Fruit fly (Drosophila melanogaster) whole organism, embryonic: ENCODE data around the gene CG7675.

Experiments used
- CG10366 ChIP-seq: fragments of 200-800 bp; sonication (Bioruptor generic); IDR thresholded peaks from 2 replicates; pipeline ENCODE4 v1.3.6; 2022; ENCODE audit warnings: missing biosample characterization, missing genetic modification characterization
- CG11456 ChIP-seq: fragments of 200-800 bp; sonication (Bioruptor generic); IDR thresholded peaks from 3 replicates; pipeline ENCODE4 v1.3.6; 2022; ENCODE audit warnings: missing biosample characterization, missing genetic modification characterization
- CG15696 ChIP-seq: fragments of 200-800 bp; sonication (Bioruptor generic); optimal IDR thresholded peaks from 2 replicates; lab custom pipeline; 2019; ENCODE audit warnings: missing biosample characterization, mild to moderate bottlenecking, missing genetic modification characterization, moderate library complexity
- CG2199 ChIP-seq: fragments of 200-800 bp; sonication (Bioruptor generic); IDR thresholded peaks from 3 replicates; pipeline ENCODE4 v1.3.6; 2022; ENCODE audit warnings: missing biosample characterization, missing genetic modification characterization
- CG32532 ChIP-seq: fragments of 200-800 bp; sonication (Bioruptor generic); IDR thresholded peaks from 2 replicates; pipeline ENCODE4 v1.3.6; 2022; ENCODE audit warnings: missing biosample characterization, missing genetic modification characterization
- CG32767 ChIP-seq: fragments of 200-800 bp; sonication (Bioruptor generic); IDR thresholded peaks from 2 replicates; pipeline ENCODE4 v1.3.6; 2022; ENCODE audit warnings: missing biosample characterization, missing genetic modification characterization
- CG32772 ChIP-seq: fragments of 200-800 bp; sonication (Bioruptor generic); IDR thresholded peaks from 2 replicates; pipeline ENCODE4 v1.3.6; 2022; ENCODE audit warnings: missing biosample characterization, missing genetic modification characterization
- CG42726 ChIP-seq: fragments of 200-800 bp; sonication (Bioruptor generic); IDR thresholded peaks from 2 replicates; pipeline ENCODE4 v1.3.6; 2022; ENCODE audit warnings: missing biosample characterization, missing genetic modification characterization; ENCODE audit not compliant: partially characterized antibody
- CG4328 ChIP-seq: fragments of 200-800 bp; sonication (Bioruptor generic); optimal IDR thresholded peaks from 3 replicates; lab custom pipeline; 2017; ENCODE audit warnings: missing biosample characterization, missing genetic modification reagents, missing genetic modification characterization
- CG4707 ChIP-seq: fragments of 200-800 bp; sonication (Bioruptor generic); optimal IDR thresholded peaks from 2 replicates; lab custom pipeline; 2018; ENCODE audit warnings: missing biosample characterization, mild to moderate bottlenecking, missing genetic modification characterization, moderate library complexity
- CG4730 ChIP-seq: fragments of 200-800 bp; sonication (Bioruptor generic); IDR thresholded peaks from 2 replicates; pipeline ENCODE4 v1.3.6; 2022; ENCODE audit warnings: missing biosample characterization, missing genetic modification characterization
- CG6254 ChIP-seq: fragments of 200-800 bp; sonication (Bioruptor generic); optimal IDR thresholded peaks from 3 replicates; lab custom pipeline; 2017; ENCODE audit warnings: mild to moderate bottlenecking, missing biosample characterization, missing genetic modification reagents, missing genetic modification characterization
- CG6689 ChIP-seq: fragments of 200-800 bp; sonication (Bioruptor generic); IDR thresholded peaks from 2 replicates; pipeline ENCODE4 v1.3.6; 2022; ENCODE audit warnings: missing biosample characterization, missing genetic modification characterization
- CG8089 ChIP-seq: fragments of 200-800 bp; sonication (Bioruptor generic); optimal IDR thresholded peaks from 3 replicates; lab custom pipeline; 2016; ENCODE audit warnings: missing biosample characterization, missing genetic modification characterization
- CG9932 ChIP-seq: fragments of 200-800 bp; sonication (Bioruptor generic); IDR thresholded peaks from 2 replicates; pipeline ENCODE4 v1.3.6; 2022; ENCODE audit warnings: missing biosample characterization, missing genetic modification characterization
- CoRest ChIP-seq: fragments of 200-800 bp; sonication (Bioruptor generic); optimal IDR thresholded peaks from 3 replicates; lab custom pipeline; 2018; ENCODE audit warnings: missing biosample characterization, mild to moderate bottlenecking, missing genetic modification characterization, moderate library complexity
- E2f1 ChIP-seq: fragments of 200-800 bp; sonication (Bioruptor generic); IDR thresholded peaks from 2 replicates; pipeline ENCODE4 v1.3.6; 2022; ENCODE audit warnings: missing biosample characterization, missing genetic modification characterization
- Ets65A ChIP-seq: fragments of 200-800 bp; sonication (Bioruptor generic); peaks from one replicate; lab custom pipeline; 2016; ENCODE audit warnings: missing biosample characterization, missing genetic modification characterization
- Hsf ChIP-seq: fragments of 200-800 bp; sonication (Bioruptor generic); optimal IDR thresholded peaks from 3 replicates; lab custom pipeline; 2016; ENCODE audit warnings: missing biosample characterization, missing genetic modification characterization
- Nf-YA ChIP-seq: fragments of 200-800 bp; sonication (Bioruptor generic); IDR thresholded peaks from 2 replicates; pipeline ENCODE4 v1.3.6; 2022; ENCODE audit warnings: missing biosample characterization, missing genetic modification characterization
- Nf-YB ChIP-seq: fragments of 200-800 bp; sonication (Bioruptor generic); optimal IDR thresholded peaks from 3 replicates; lab custom pipeline; 2019; ENCODE audit warnings: missing biosample characterization, mild to moderate bottlenecking, missing genetic modification characterization, moderate library complexity
- Nf-YC ChIP-seq: fragments of 200-800 bp; optimal IDR thresholded peaks from 3 replicates; lab custom pipeline; 2019; ENCODE audit warnings: missing biosample characterization, mild to moderate bottlenecking, missing genetic modification characterization, moderate library complexity
- Opbp ChIP-seq: fragments of 200-800 bp; sonication (Bioruptor generic); IDR thresholded peaks from 3 replicates; pipeline ENCODE4 v1.3.6; 2022; ENCODE audit warnings: missing biosample characterization, missing genetic modification characterization; ENCODE audit not compliant: partially characterized antibody
- Optix ChIP-seq: fragments of 200-800 bp; sonication (Bioruptor generic); IDR thresholded peaks from 3 replicates; pipeline ENCODE4 v1.3.6; 2022; ENCODE audit warnings: missing biosample characterization, missing genetic modification characterization
- Pdp1 ChIP-seq, 2 experiments: fragments of 200-800 bp; sonication (Bioruptor generic); optimal IDR thresholded peaks; 3 replicates each; lab custom pipeline; 2016; ENCODE audit warnings: missing biosample characterization in 2 of 2, missing genetic modification characterization in 2 of 2, mild to moderate bottlenecking in 1 of 2, moderate library complexity in 1 of 2
- Rfx ChIP-seq: fragments of 200-800 bp; sonication (Bioruptor generic); IDR thresholded peaks from 2 replicates; pipeline ENCODE4 v1.3.6; 2022; ENCODE audit warnings: missing biosample characterization, missing genetic modification characterization
- Trl ChIP-seq, 3 experiments: fragments of >200 bp in 2 of 3; fragments of 200-800 bp in 1 of 3; sonication (Bioruptor generic) in 1 of 3; optimal IDR thresholded peaks; 2 replicates in 1 of 3; 3 replicates in 2 of 3; lab custom pipeline; 2016 to 2017; ENCODE audit warnings: missing biosample characterization in 1 of 3, missing genetic modification characterization in 1 of 3
- Xrp1 ChIP-seq: fragments of 200-800 bp; sonication (Bioruptor generic); IDR thresholded peaks from 2 replicates; pipeline ENCODE4 v1.3.6; 2022; ENCODE audit warnings: missing biosample characterization, missing genetic modification characterization
- ara ChIP-seq: fragments of 200-800 bp; sonication (Bioruptor generic); IDR thresholded peaks from 2 replicates; pipeline ENCODE4 v1.3.6; 2022; ENCODE audit warnings: missing biosample characterization, missing genetic modification characterization
- ase ChIP-seq: fragments of 200-800 bp; sonication (Bioruptor generic); IDR thresholded peaks from 3 replicates; pipeline ENCODE4 v1.3.6; 2022; ENCODE audit warnings: missing biosample characterization, missing genetic modification characterization
- cg ChIP-seq: fragments of 200-800 bp; sonication (Bioruptor generic); optimal IDR thresholded peaks from 3 replicates; lab custom pipeline; 2019; ENCODE audit warnings: missing biosample characterization, mild to moderate bottlenecking, missing genetic modification characterization, moderate library complexity
- ci ChIP-seq: fragments of 200-800 bp; sonication (Bioruptor generic); IDR thresholded peaks from 3 replicates; pipeline ENCODE4 v1.3.6; 2022; ENCODE audit warnings: missing biosample characterization, missing genetic modification characterization
- crol ChIP-seq: fragments of 200-800 bp; sonication (Bioruptor generic); IDR thresholded peaks from 2 replicates; pipeline ENCODE4 v1.3.6; 2022; ENCODE audit warnings: missing biosample characterization, missing genetic modification characterization
- dysf ChIP-seq: fragments of 200-800 bp; sonication (Bioruptor generic); IDR thresholded peaks from 3 replicates; pipeline ENCODE4 v1.3.6; 2022; ENCODE audit warnings: missing biosample characterization, missing genetic modification characterization
- ems ChIP-seq: fragments of 200-800 bp; sonication (Bioruptor generic); optimal IDR thresholded peaks from 3 replicates; lab custom pipeline; 2016; ENCODE audit warnings: missing biosample characterization, missing genetic modification characterization
- knrl ChIP-seq: fragments of 200-800 bp; sonication (Bioruptor generic); IDR thresholded peaks from 3 replicates; pipeline ENCODE4 v1.3.6; 2022; ENCODE audit warnings: missing biosample characterization, missing genetic modification characterization; ENCODE audit not compliant: partially characterized antibody
- nom ChIP-seq: fragments of 200-800 bp; sonication (Bioruptor generic); optimal IDR thresholded peaks from 2 replicates; lab custom pipeline; 2017; ENCODE audit warnings: missing biosample characterization, missing genetic modification characterization, mild to moderate bottlenecking, moderate library complexity, missing genetic modification reagents
- otp ChIP-seq: fragments of 200-800 bp; sonication (Bioruptor generic); IDR thresholded peaks from 3 replicates; pipeline ENCODE4, ENCODE4 v1.3.6; 2022; ENCODE audit warnings: missing biosample characterization, missing genetic modification characterization
- phol ChIP-seq: fragments of 200-800 bp; sonication (Bioruptor generic); optimal IDR thresholded peaks from 3 replicates; lab custom pipeline; 2018; ENCODE audit warnings: missing biosample characterization, mild to moderate bottlenecking, missing genetic modification characterization, moderate library complexity
- prd ChIP-seq, 3 experiments: fragments of >200 bp in 2 of 3; fragments of 200-800 bp in 1 of 3; sonication (Bioruptor generic) in 1 of 3; optimal IDR thresholded peaks in 2 of 3; IDR thresholded peaks in 1 of 3; 2 replicates in 2 of 3; 3 replicates in 1 of 3; pipeline versions ENCODE4 v1.3.6 to Lab custom; 2017 to 2022; ENCODE audit warnings: missing biosample characterization in 1 of 3, missing genetic modification characterization in 1 of 3
- pros ChIP-seq: fragments of 200-800 bp; sonication (Bioruptor generic); optimal IDR thresholded peaks from 3 replicates; lab custom pipeline; 2019; ENCODE audit warnings: missing biosample characterization, mild to moderate bottlenecking, missing genetic modification characterization, moderate library complexity
- psq ChIP-seq: fragments of 200-800 bp; sonication (Bioruptor generic); optimal IDR thresholded peaks from 2 replicates; lab custom pipeline; 2017; ENCODE audit warnings: missing biosample characterization, missing genetic modification characterization
- sens ChIP-seq: fragments of 200-800 bp; sonication (Bioruptor generic); peaks from one replicate; lab custom pipeline; 2016; ENCODE audit warnings: missing biosample characterization, missing genetic modification characterization
- seq ChIP-seq: fragments of 200-800 bp; sonication (Bioruptor generic); IDR thresholded peaks from 2 replicates; pipeline ENCODE4 v1.3.6; 2022; ENCODE audit warnings: missing biosample characterization, missing genetic modification characterization
- sob ChIP-seq: fragments of 200-800 bp; sonication (Bioruptor generic); IDR thresholded peaks from 2 replicates; pipeline ENCODE4 v1.3.6; 2022; ENCODE audit warnings: missing biosample characterization, missing genetic modification characterization
- ttk ChIP-seq: fragments of 200-800 bp; sonication (Bioruptor generic); IDR thresholded peaks from 2 replicates; pipeline ENCODE4 v2.1.2; 2022; ENCODE audit warnings: missing biosample characterization, missing genetic modification characterization

The CG7675 gene

dm6 chr3R:18372688-18373304 is 8.2 kb downstream of the CG7675 start, which contains the start of gene gl:
Gene gl (minus strand): TSS chr3R:18372738.
- peak; percentile 23 for TF ChIP-seq pros (GFP tag; lab: Kevin White, UChicago)
- peak; percentile 60 for TF ChIP-seq crol (GFP tag; lab: Robert Waterston, UW)
- TF ChIP-seq CG42726 (GFP tag; lab: Robert Waterston, UW) = 0 out of 2 replicates have a peak, but pooled peaks have one; percentile 11
- no peak for TF ChIP-seq CG8089 (GFP tag; lab: Kevin White, UChicago)
- TF ChIP-seq Nf-YC (tag; lab: Kevin White, UChicago) = peak; percentile 95
- TF ChIP-seq psq (GFP tag; lab: Kevin White, UChicago) = no peak
- TF ChIP-seq CG11456 (GFP tag; lab: Robert Waterston, UW) = no peak
- TF ChIP-seq Opbp (GFP tag; lab: Robert Waterston, UW) = 0 out of 3 replicates have a peak, but pooled peaks have one; percentile 8
- peak; percentile 94 for TF ChIP-seq Nf-YB (GFP tag; lab: Kevin White, UChicago)
- TF ChIP-seq Ets65A (GFP tag; lab: Kevin White, UChicago) = peak; percentile 56
- peak; percentile 24 for TF ChIP-seq cg

DNA sequence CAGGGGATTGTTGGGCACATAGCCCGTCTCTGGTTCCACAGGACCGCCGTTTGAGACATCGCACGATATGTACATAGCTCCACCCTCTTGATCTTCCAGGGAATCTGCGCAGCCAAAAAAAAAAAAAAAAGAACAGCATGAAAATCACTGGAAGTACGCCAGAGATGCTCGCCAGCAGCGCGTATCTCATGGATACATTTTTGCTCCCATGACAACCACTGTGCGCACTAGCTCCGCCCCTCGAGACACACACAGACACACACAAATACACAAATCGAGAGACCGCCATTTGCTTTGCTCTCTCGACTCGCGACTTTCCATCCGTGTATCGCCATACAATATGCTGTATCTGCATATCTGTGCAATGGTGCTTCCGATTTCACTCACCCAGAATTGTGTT is 9.6 kb downstream of the CG7675 start:
- peak; percentile 55 for TF ChIP-seq seq (GFP tag; lab: Robert Waterston, UW)
- 0 out of 2 replicates have a peak, but pooled peaks have one; percentile 11 for TF ChIP-seq CG10366 (GFP tag; lab: Robert Waterston, UW)
- TF ChIP-seq nom (GFP tag; lab: Kevin White, UChicago) = no peak
- no peak for TF ChIP-seq CG15696 (tag; lab: Kevin White, UChicago)
- TF ChIP-seq sob (GFP tag; lab: Robert Waterston, UW) = 0 out of 2 replicates have a peak, but pooled peaks have one; percentile 29
- 0 out of 3 replicates have a peak, but pooled peaks have one; percentile 36 for TF ChIP-seq dysf
- TF ChIP-seq sens = peak; percentile 81
- TF ChIP-seq phol (tag; lab: Kevin White, UChicago) = peak; percentile 10
- TF ChIP-seq prd (optimal IDR thresholded peaks at IDR 0.05; lab: Kevin White, UChicago) = no peak
- TF ChIP-seq prd (GFP tag; IDR thresholded peaks at IDR 0.05; lab: Robert Waterston, UW) = peak; percentile 41; the same call in 1 of the 3 replicates
- TF ChIP-seq Nf-YA = 0 out of 2 replicates have a peak, but pooled peaks have one; percentile 19
- peak; percentile 66 for TF ChIP-seq cg
- TF ChIP-seq CG9932 = peak; percentile 46
- TF ChIP-seq CG4707 (GFP tag; lab: Kevin White, UChicago) = peak; percentile 84
- TF ChIP-seq ems (GFP tag; lab: Kevin White, UChicago) = no peak
- peak; percentile 62; the same call in 1 of the 2 replicates for TF ChIP-seq Rfx (GFP tag; lab: Robert Waterston, UW)
- peak in 1 of 2 experiments; percentile 63 for TF ChIP-seq Pdp1 (GFP tag; optimal IDR thresholded peaks at IDR 0.05; lab: Kevin White, UChicago)
- TF ChIP-seq otp = 0 out of 3 replicates have a peak, but pooled peaks have one; percentile 39
- TF ChIP-seq ara (GFP tag; lab: Robert Waterston, UW) = 0 out of 2 replicates have a peak, but pooled peaks have one; percentile 12
- no peak for TF ChIP-seq CG6254 (GFP tag; lab: Kevin White, UChicago)
- no peak for TF ChIP-seq CG4328 (GFP tag; lab: Kevin White, UChicago)
- peak; percentile 81; the same call in 1 of the 3 replicates for TF ChIP-seq CG2199
- no peak for TF ChIP-seq CoRest (tag; lab: Kevin White, UChicago)
- 0 out of 2 replicates have a peak, but pooled peaks have one; percentile 41 for TF ChIP-seq ttk (GFP tag; lab: Robert Waterston, UW)
- 0 out of 2 replicates have a peak, but pooled peaks have one; percentile 19 for TF ChIP-seq E2f1 (GFP tag; lab: Robert Waterston, UW)
- peak; percentile 45; the same call in 1 of the 2 replicates for TF ChIP-seq CG32772 (GFP tag; lab: Robert Waterston, UW)
- TF ChIP-seq knrl = no peak
- peak; percentile 14 for TF ChIP-seq Hsf
- peak; percentile 44; the same call in 1 of the 3 replicates for TF ChIP-seq ci (GFP tag; lab: Robert Waterston, UW)
- TF ChIP-seq Xrp1 (GFP tag; lab: Robert Waterston, UW) = 0 out of 2 replicates have a peak, but pooled peaks have one; percentile 27
- TF ChIP-seq CG32767 (GFP tag; lab: Robert Waterston, UW) = peak; percentile 53; the same call in 1 of the 2 replicates
- TF ChIP-seq Optix (GFP tag; lab: Robert Waterston, UW) = 0 out of 3 replicates have a peak, but pooled peaks have one; percentile 23
- TF ChIP-seq CG4730 = no peak
- TF ChIP-seq CG6689 (GFP tag; lab: Robert Waterston, UW) = 0 out of 2 replicates have a peak, but pooled peaks have one; percentile 11
- 0 out of 2 replicates have a peak, but pooled peaks have one; percentile 19 for TF ChIP-seq CG32532 (GFP tag; lab: Robert Waterston, UW)
- peak in 1 of 2 experiments; percentile 26 for TF ChIP-seq Trl (optimal IDR thresholded peaks at IDR 0.05; lab: Kevin White, UChicago)
- TF ChIP-seq Trl (GFP tag; optimal IDR thresholded peaks at IDR 0.05; lab: Kevin White, UChicago) = no peak
- TF ChIP-seq ase = peak; percentile 49; the same call in 1 of the 3 replicates
